Fruit fly (Drosophila melanogaster): Measurements from ENCODE around the gene Pep.

Gene Pep

dm6 chr3L:17644906-17645244 lies at the start of gene Pep:
TSS of gene Pep (minus strand) at chr3L:17645036.
- TF ChIP-seq CG17801 (GFP tag; optimal IDR thresholded peaks at IDR 0.05; ENCODE audit: partially characterized antibody), result peak; percentile 59

dm6 chr3L:17689579-17690191 lies 44.8 kb upstream of the Pep start, which contains the start of gene Ccn:
TSS of gene Ccn (plus strand) at chr3L:17690015.
- no peak for TF ChIP-seq CG17801 (GFP tag; optimal IDR thresholded peaks at IDR 0.05; ENCODE audit: partially characterized antibody)

- TF ChIP-seq CG17801 (GFP tag; optimal IDR thresholded peaks at IDR 0.05; ENCODE audit: partially characterized antibody), result no peak
Observed at dm6 chr3L:17671768-17672167, 26.9 kb upstream of the Pep start.

dm6 chr3L:17671322-17671721 lies 26.5 kb upstream of the Pep start, which contains the start of gene CG34251:
TSS of gene CG34251 (plus strand) at chr3L:17671622.
- TF ChIP-seq CG17801 (GFP tag; optimal IDR thresholded peaks at IDR 0.05; ENCODE audit: partially characterized antibody), result no peak

dm6 chr3L:17668945-17669779 lies 24.3 kb upstream of the Pep start, which contains the start of gene Crtc:
TSS of gene Crtc (minus strand) at chr3L:17669234.
- peak; percentile 63 for TF ChIP-seq CG17801 (GFP tag; optimal IDR thresholded peaks at IDR 0.05; ENCODE audit: partially characterized antibody)

- no peak for TF ChIP-seq CG17801 (GFP tag; optimal IDR thresholded peaks at IDR 0.05; ENCODE audit: partially characterized antibody)
Observed at dm6 chr3L:17668386-17668944, 23.6 kb upstream of the Pep start.

- TF ChIP-seq CG17801 (GFP tag; optimal IDR thresholded peaks at IDR 0.05; ENCODE audit: partially characterized antibody), result no peak
Observed at dm6 chr3L:17667642-17668362, 23.0 kb upstream of the Pep start.

dm6 chr3L:17665084-17665576 lies 20.3 kb upstream of the Pep start:
- TF ChIP-seq CG17801 (GFP tag; optimal IDR thresholded peaks at IDR 0.05; ENCODE audit: partially characterized antibody), result no peak

- TF ChIP-seq CG17801 (GFP tag; optimal IDR thresholded peaks at IDR 0.05; ENCODE audit: partially characterized antibody), result no peak
Observed at dm6 chr3L:17663647-17664046, 18.8 kb upstream of the Pep start.

dm6 chr3L:17659268-17659589 lies 14.4 kb upstream of the Pep start:
- no peak for TF ChIP-seq CG17801 (GFP tag; optimal IDR thresholded peaks at IDR 0.05; ENCODE audit: partially characterized antibody)

- TF ChIP-seq CG17801 (GFP tag; optimal IDR thresholded peaks at IDR 0.05; ENCODE audit: partially characterized antibody), result peak; percentile 87
Observed at dm6 chr3L:17658423-17659267, 13.8 kb upstream of the Pep start.

- TF ChIP-seq CG17801 (GFP tag; optimal IDR thresholded peaks at IDR 0.05; ENCODE audit: partially characterized antibody), result peak; percentile 17
Observed at dm6 chr3L:17657728-17658379, 13.0 kb upstream of the Pep start.

- no peak for TF ChIP-seq CG17801 (GFP tag; optimal IDR thresholded peaks at IDR 0.05; ENCODE audit: partially characterized antibody)
Observed at dm6 chr3L:17656716-17657395, 12.0 kb upstream of the Pep start.

Measured in ovary, adult (tissue).